Worm (Caenorhabditis elegans): ENCODE measurements around the gene shc-2.
"Not testable (repeated sequence)": the region's sequence is repeated elsewhere in the genome, so short reads cannot be mapped to it uniquely, and the experiment has no call there.

DNA sequence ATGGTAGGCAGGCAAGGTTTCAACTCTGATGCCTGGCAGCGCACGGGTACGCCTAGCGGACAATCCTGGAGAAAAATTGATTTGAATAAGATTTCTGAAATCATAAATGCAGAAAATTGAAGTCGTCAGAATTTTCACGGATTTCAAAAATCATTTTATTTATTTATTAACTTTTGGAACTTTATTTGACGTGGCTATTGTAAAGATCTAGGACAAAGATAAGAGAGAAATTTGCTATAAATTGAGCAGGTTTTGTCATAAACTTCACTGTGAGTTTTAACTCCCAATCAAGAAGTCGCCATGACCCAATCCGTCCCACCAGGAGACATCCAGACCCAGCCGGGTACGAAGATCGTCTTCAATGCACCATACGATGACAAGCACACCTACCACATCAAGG lies 36.2 kb upstream of the shc-2 start, which contains the start of gene msp-152:
- not testable (repeated sequence) for TF ChIP-seq ztf-11 (tag; optimal IDR thresholded peaks at IDR 0.05); hlh-4 (tag; optimal IDR thresholded peaks at IDR 0.05); ceh-8 (GFP tag; optimal IDR thresholded peaks at IDR 0.05); fos-1 (tag; optimal IDR thresholded peaks at IDR 0.05)
